Worm (Caenorhabditis elegans) whole organism, L4 larva: ENCODE measurements around the gene usp-46.

Experiments
- D1046.2 ChIP-seq: fragments of 200-800 bp; sonication (Bioruptor generic); IDR thresholded peaks from 2 replicates; pipeline ENCODE4 v1.3.6; 2022; ENCODE audit warnings: missing genetic modification characterization, missing compliant biosample characterization
- F10B5.3 ChIP-seq: sonication (generic microtip); optimal IDR thresholded peaks from 2 replicates; lab custom pipeline; 2016; ENCODE audit warnings: mild to moderate bottlenecking, missing genetic modification characterization, missing compliant biosample characterization
- F26F4.8 ChIP-seq: fragments of 200-800 bp; sonication (Bioruptor generic); conservative IDR thresholded peaks from 2 replicates; pipeline ENCODE4 v1.3.6; 2022; ENCODE audit warnings: missing genetic modification characterization, missing compliant biosample characterization
- R02D3.7 ChIP-seq: fragments of 150-350 bp; sonication (generic microtip); optimal IDR thresholded peaks from 3 replicates; lab custom pipeline; 2014; ENCODE audit warnings: missing biosample characterization, missing genetic modification characterization
- Y105C5A.15 ChIP-seq: fragments of 200-800 bp; sonication (Bioruptor generic); IDR thresholded peaks from 2 replicates; pipeline ENCODE4 v1.3.6; 2022; ENCODE audit warnings: missing genetic modification characterization, missing compliant biosample characterization
- Y5F2A.4 ChIP-seq: fragments of 200-800 bp; sonication (Bioruptor generic); optimal IDR thresholded peaks from 2 replicates; lab custom pipeline; 2018; ENCODE audit warnings: mild to moderate bottlenecking, missing genetic modification characterization, missing compliant biosample characterization
- Y75B8A.6 ChIP-seq: fragments of 200-800 bp; sonication (Bioruptor generic); IDR thresholded peaks from 2 replicates; pipeline ENCODE4 v1.3.6; 2022; ENCODE audit warnings: missing genetic modification reagents, missing genetic modification characterization, missing compliant biosample characterization
- aha-1 ChIP-seq: fragments of 150-350 bp; peaks from one replicate; lab custom pipeline; 2014; ENCODE audit warnings: missing biosample characterization, missing genetic modification characterization
- ama-1 ChIP-seq: fragments of 150-350 bp; optimal IDR thresholded peaks from 2 replicates; lab custom pipeline; 2014; ENCODE audit warnings: inconsistent platforms, mixed read lengths
- ceh-20 ChIP-seq: fragments of 200-800 bp; sonication (Bioruptor generic); IDR thresholded peaks from 2 replicates; pipeline ENCODE4 v1.3.6; 2022; ENCODE audit warnings: missing genetic modification reagents, missing genetic modification characterization, missing compliant biosample characterization
- ceh-28 ChIP-seq: fragments of 150-350 bp; optimal IDR thresholded peaks from 2 replicates; lab custom pipeline; 2014; ENCODE audit warnings: missing biosample characterization, missing genetic modification reagents, missing genetic modification characterization
- ceh-32 ChIP-seq: sonication (generic microtip); optimal IDR thresholded peaks from 2 replicates; lab custom pipeline; 2016; ENCODE audit warnings: mild to moderate bottlenecking, missing genetic modification characterization, missing compliant biosample characterization; ENCODE audit not compliant: poor library complexity
- daf-16 ChIP-seq, 3 experiments: sonication (generic microtip); optimal IDR thresholded peaks; 2 replicates each; lab custom pipeline; 2016 to 2017; ENCODE audit warnings: missing genetic modification characterization in 3 of 3, missing genetic modification reagents in 3 of 3, mild to moderate bottlenecking in 2 of 3, missing compliant biosample characterization in 2 of 3, missing biosample characterization in 1 of 3, moderate library complexity in 1 of 3
- daf-19 ChIP-seq: fragments of 200-800 bp; sonication (Bioruptor generic); conservative IDR thresholded peaks from 2 replicates; pipeline ENCODE4 v1.3.6; 2022; ENCODE audit warnings: missing genetic modification characterization, missing compliant biosample characterization
- daf-8 ChIP-seq: fragments of 200-800 bp; sonication (Bioruptor generic); IDR thresholded peaks from 2 replicates; pipeline ENCODE4 v1.3.6; 2022; ENCODE audit warnings: missing genetic modification characterization, missing compliant biosample characterization
- dpl-1 ChIP-seq: fragments of 150-350 bp; optimal IDR thresholded peaks from 2 replicates; lab custom pipeline; 2014; ENCODE audit warnings: missing biosample characterization, missing genetic modification reagents, missing genetic modification characterization
- fkh-10 ChIP-seq: fragments of 150-350 bp; optimal IDR thresholded peaks from 2 replicates; lab custom pipeline; 2014; ENCODE audit warnings: missing biosample characterization, missing genetic modification reagents, missing genetic modification characterization
- hmg-1.1 ChIP-seq: fragments of 200-800 bp; sonication (Bioruptor generic); IDR thresholded peaks from 2 replicates; pipeline ENCODE4 v1.3.6; 2022; ENCODE audit warnings: missing genetic modification reagents, missing genetic modification characterization, missing compliant biosample characterization
- jun-1 ChIP-seq: fragments of 150-350 bp; optimal IDR thresholded peaks from 2 replicates; lab custom pipeline; 2014; ENCODE audit warnings: missing biosample characterization, missing genetic modification reagents, missing genetic modification characterization
- lim-7 ChIP-seq: fragments of 200-800 bp; sonication (Bioruptor generic); IDR thresholded peaks from 2 replicates; pipeline ENCODE4 v1.3.6; 2022; ENCODE audit warnings: missing genetic modification characterization, missing compliant biosample characterization
- lin-38 ChIP-seq: fragments of 200-800 bp; sonication (Bioruptor generic); IDR thresholded peaks from 2 replicates; pipeline ENCODE4 v1.3.6; 2022; ENCODE audit warnings: missing genetic modification reagents, missing genetic modification characterization, missing compliant biosample characterization
- lsy-2 ChIP-seq, 2 experiments: fragments of 150-350 bp in 1 of 2; sonication (generic microtip) in 1 of 2; optimal IDR thresholded peaks; 2 replicates each; lab custom pipeline; 2014 to 2017; ENCODE audit warnings: missing biosample characterization in 2 of 2, missing genetic modification characterization in 2 of 2
- madf-5 ChIP-seq, 2 experiments: fragments of 200-800 bp; sonication (Bioruptor generic); IDR thresholded peaks; 2 replicates each; pipeline ENCODE4 v1.3.6; 2022; ENCODE audit warnings: missing compliant biosample characterization in 2 of 2, missing genetic modification characterization in 2 of 2
- mdl-1 ChIP-seq, 2 experiments: fragments of 150-350 bp in 1 of 2; sonication (generic microtip) in 1 of 2; optimal IDR thresholded peaks; 2 replicates each; lab custom pipeline; 2014 to 2017; ENCODE audit warnings: missing biosample characterization in 2 of 2, missing genetic modification characterization in 2 of 2
- mes-2 ChIP-seq: sonication (generic microtip); optimal IDR thresholded peaks from 2 replicates; lab custom pipeline; 2016; ENCODE audit warnings: missing genotype, mild to moderate bottlenecking, missing genetic modification characterization, missing compliant biosample characterization; ENCODE audit not compliant: poor library complexity, severe bottlenecking
- mxl-3 ChIP-seq: fragments of 200-800 bp; sonication (Bioruptor generic); optimal IDR thresholded peaks from 2 replicates; lab custom pipeline; 2018; ENCODE audit warnings: mild to moderate bottlenecking, missing genetic modification characterization, missing compliant biosample characterization
- nhr-111 ChIP-seq: fragments of 200-800 bp; sonication (Bioruptor generic); optimal IDR thresholded peaks from 2 replicates; lab custom pipeline; 2018; ENCODE audit warnings: mild to moderate bottlenecking, missing genetic modification characterization, missing compliant biosample characterization
- nhr-237 ChIP-seq: sonication (generic microtip); optimal IDR thresholded peaks from 2 replicates; lab custom pipeline; 2017; ENCODE audit warnings: missing biosample characterization, missing genetic modification characterization
- nhr-28 ChIP-seq: fragments of 150-350 bp; optimal IDR thresholded peaks from 2 replicates; lab custom pipeline; 2014; ENCODE audit warnings: missing biosample characterization, missing genetic modification characterization
- nhr-42 ChIP-seq: fragments of 200-800 bp; sonication (Bioruptor generic); IDR thresholded peaks from 2 replicates; pipeline ENCODE4 v1.3.6; 2022; ENCODE audit warnings: missing genetic modification characterization, missing compliant biosample characterization
- nhr-77 ChIP-seq: fragments of 150-350 bp; optimal IDR thresholded peaks from 2 replicates; lab custom pipeline; 2014; ENCODE audit warnings: missing biosample characterization, missing genetic modification characterization
- snpc-4 ChIP-seq: fragments of 150-350 bp; optimal IDR thresholded peaks from 2 replicates; lab custom pipeline; 2014; ENCODE audit warnings: missing biosample characterization, missing genetic modification characterization
- spr-1 ChIP-seq: sonication (generic microtip); optimal IDR thresholded peaks from 2 replicates; lab custom pipeline; 2016; ENCODE audit warnings: mild to moderate bottlenecking, missing genetic modification characterization, missing compliant biosample characterization
- spr-3 ChIP-seq: fragments of 200-800 bp; sonication (Bioruptor generic); optimal IDR thresholded peaks from 2 replicates; lab custom pipeline; 2018; ENCODE audit warnings: mild to moderate bottlenecking, missing genetic modification characterization, missing compliant biosample characterization
- unc-130 ChIP-seq: sonication (generic microtip); optimal IDR thresholded peaks from 2 replicates; lab custom pipeline; 2016; ENCODE audit warnings: missing genetic modification reagents, missing genetic modification characterization, missing compliant biosample characterization
- unc-62 ChIP-seq, 3 experiments: fragments of 150-350 bp in 1 of 3; sonication (generic microtip); optimal IDR thresholded peaks in 2 of 3; peaks in 1 of 3; 1 replicate in 1 of 3; 2 replicates in 2 of 3; lab custom pipeline; 2014 to 2017; ENCODE audit warnings: missing biosample characterization in 3 of 3, missing genetic modification characterization in 3 of 3, missing genetic modification reagents in 3 of 3, missing genotype in 1 of 3
- vab-7 ChIP-seq: fragments of 200-800 bp; sonication (Bioruptor generic); IDR thresholded peaks from 2 replicates; pipeline ENCODE4 v1.3.6; 2022; ENCODE audit warnings: missing genetic modification reagents, missing genetic modification characterization, missing compliant biosample characterization

usp-46 gene

DNA sequence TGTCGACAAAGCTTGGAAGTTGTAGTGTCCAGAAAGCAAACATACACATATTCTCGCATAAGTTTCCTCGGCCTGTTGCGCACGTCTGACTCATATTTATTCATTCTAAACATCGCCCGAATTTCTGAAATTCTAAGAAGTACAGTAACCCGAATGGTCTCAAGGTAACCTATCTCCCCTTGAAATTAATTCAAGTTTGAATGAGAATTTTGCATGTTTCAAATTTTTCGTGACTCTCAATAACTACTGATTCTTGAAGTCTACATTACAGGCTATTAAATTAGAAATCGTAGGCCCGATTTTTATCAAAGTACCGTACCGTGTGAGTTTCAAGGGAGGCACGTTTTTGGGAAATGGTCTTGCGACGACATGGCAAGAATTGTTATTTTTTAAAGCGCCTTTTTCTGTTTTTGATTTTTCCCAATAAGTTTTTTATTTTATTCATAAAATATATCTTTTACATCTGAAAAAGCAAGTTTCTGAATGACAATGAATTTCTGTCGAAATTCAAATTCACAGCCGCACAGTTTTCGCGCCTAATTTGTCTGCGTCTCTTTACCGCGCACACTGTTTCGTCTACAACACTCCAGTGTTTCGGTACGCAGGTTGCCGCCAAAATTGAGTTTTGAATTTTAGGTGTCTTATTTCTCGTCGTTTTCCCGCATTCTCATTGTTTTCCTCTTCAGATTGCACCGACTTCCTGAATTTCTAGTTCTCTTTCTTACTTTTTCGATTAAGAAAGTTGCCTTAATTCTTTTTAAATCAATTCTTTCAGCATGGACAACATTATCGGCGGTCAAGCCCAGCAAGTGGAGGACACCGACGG, 17.4 kb downstream of the usp-46 start, which contains the start of the genes R10E11.9 and mcm-6:
Gene R10E11.9, minus strand, starts transcription at position 51 of the 826 bp plus-strand sequence.
Gene mcm-6, plus strand, starts transcription at position 776 of the 826 bp plus-strand sequence.
- TF ChIP-seq dpl-1 (peak; percentile 79), spr-3 (no peak), vab-7 (GFP tag; lab: Robert Waterston, UW) (no peak), madf-5 (GFP tag; IDR thresholded peaks at IDR 0.05; lab: Robert Waterston, UW) (no peak), nhr-42 (GFP tag; lab: Robert Waterston, UW) (no peak), mdl-1 (tag; optimal IDR thresholded peaks at IDR 0.05; lab: Kevin White, UChicago) (no peak), nhr-28 (peak; percentile 70), daf-16 (GFP tag; optimal IDR thresholded peaks at IDR 0.05; lab: Kevin White, UChicago) (no peak), daf-16 (tag; optimal IDR thresholded peaks at IDR 0.05; lab: Kevin White, UChicago) (peak; percentile 23), unc-62 (GFP tag; optimal IDR thresholded peaks at IDR 0.05 in 1 of 2; lab: Kevin White, UChicago) (peak in 1 of 2 experiments; percentile 11), unc-62 (tag; optimal IDR thresholded peaks at IDR 0.05; lab: Kevin White, UChicago) (no peak), Y105C5A.15 (GFP tag; lab: Robert Waterston, UW) (no peak), unc-130 (GFP tag; lab: Kevin White, UChicago) (peak; percentile 62)

DNA sequence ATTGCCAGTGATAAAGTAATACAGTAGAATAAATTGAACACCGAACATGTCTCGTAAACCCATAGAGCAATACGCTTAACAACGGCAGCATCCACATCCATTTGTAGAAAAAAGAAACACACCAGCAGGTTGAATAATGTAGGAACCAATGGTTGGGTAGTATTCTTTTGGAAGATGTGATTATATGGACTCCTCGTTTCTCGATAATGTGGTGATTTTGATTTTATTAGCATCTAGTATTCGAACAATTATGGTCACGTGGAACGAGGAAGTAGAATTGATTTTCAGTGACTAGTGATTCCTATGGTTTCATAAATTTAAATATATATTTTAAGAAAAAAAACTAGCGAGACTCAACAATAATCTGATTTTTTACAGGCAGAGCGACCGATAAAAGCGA, 20.0 kb downstream of the usp-46 start, which contains the start of gene srxa-10:
Gene srxa-10, minus strand, starts transcription at position 101 of the 400 bp plus-strand sequence.
- TF ChIP-seq R02D3.7: no peak
- no peak for TF ChIP-seq daf-8 (GFP tag; lab: Robert Waterston, UW)
- no peak for TF ChIP-seq Y5F2A.4 (GFP tag; lab: Kevin White, UChicago)
- TF ChIP-seq D1046.2 (GFP tag; lab: Robert Waterston, UW): no peak
- no peak for TF ChIP-seq daf-19 (GFP tag; lab: Robert Waterston, UW)
- TF ChIP-seq mxl-3 (GFP tag; lab: Kevin White, UChicago): no peak
- TF ChIP-seq snpc-4 (tag; lab: Kevin White, UChicago): no peak
- no peak for TF ChIP-seq nhr-77 (tag; lab: Kevin White, UChicago)
- TF ChIP-seq F10B5.3 (tag; lab: Kevin White, UChicago): no peak
- TF ChIP-seq, all 104 proteins: peak for 0

DNA sequence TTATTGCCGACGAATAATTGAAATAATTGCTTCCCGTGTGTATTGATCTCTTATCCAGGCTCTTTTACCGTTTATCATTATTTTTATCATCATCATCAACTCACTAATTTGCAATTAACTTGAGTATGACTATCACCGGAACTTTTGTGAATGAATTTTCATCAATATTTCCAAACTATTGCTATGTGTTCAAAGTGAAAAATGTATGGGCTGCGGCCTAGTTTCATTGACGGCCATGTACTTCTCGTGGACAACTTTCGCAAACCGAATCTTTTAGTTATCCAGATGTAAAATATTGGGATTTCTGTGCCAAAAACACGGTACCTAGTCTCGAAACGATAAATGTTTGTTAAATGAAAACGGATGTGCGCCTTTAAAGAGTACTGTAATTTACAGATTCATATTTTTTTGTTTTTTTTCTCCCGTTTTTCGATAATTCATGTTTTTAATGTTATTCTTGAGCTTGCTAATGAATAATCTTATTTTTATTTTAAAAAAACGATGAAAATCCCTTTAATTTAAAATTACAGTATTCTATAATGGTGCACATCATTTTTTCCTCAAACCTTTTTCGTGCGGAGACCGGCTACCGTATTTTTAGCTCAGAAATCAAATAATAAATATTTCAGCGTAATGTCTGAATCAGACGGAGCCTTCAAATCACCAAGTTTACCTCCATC, 22.2 kb downstream of the usp-46 start, which contains the start of gene ZK632.2:
Gene ZK632.2, plus strand, starts transcription at position 630 of the 680 bp plus-strand sequence.
- TF ChIP-seq lsy-2 (tag; optimal IDR thresholded peaks at IDR 0.05; lab: Kevin White, UChicago): peak in 1 of 2 experiments; percentile 56
- TF ChIP-seq mes-2 (tag; lab: Kevin White, UChicago): peak; percentile 89
- TF ChIP-seq aha-1 (tag; lab: Kevin White, UChicago): peak; percentile 68
- TF ChIP-seq daf-16 (GFP tag; optimal IDR thresholded peaks at IDR 0.05; lab: Kevin White, UChicago): no peak
- TF ChIP-seq daf-16 (tag; optimal IDR thresholded peaks at IDR 0.05; lab: Kevin White, UChicago): peak; percentile 10
- TF ChIP-seq jun-1 (tag; lab: Kevin White, UChicago): no peak
- peak; percentile 26 for TF ChIP-seq lin-38 (GFP tag; lab: Robert Waterston, UW)
- TF ChIP-seq hmg-1.1: 0 out of 2 replicates have a peak, but pooled peaks have one; percentile 8
- no peak for TF ChIP-seq ceh-20
- TF ChIP-seq, all 104 proteins: peak for 6

DNA sequence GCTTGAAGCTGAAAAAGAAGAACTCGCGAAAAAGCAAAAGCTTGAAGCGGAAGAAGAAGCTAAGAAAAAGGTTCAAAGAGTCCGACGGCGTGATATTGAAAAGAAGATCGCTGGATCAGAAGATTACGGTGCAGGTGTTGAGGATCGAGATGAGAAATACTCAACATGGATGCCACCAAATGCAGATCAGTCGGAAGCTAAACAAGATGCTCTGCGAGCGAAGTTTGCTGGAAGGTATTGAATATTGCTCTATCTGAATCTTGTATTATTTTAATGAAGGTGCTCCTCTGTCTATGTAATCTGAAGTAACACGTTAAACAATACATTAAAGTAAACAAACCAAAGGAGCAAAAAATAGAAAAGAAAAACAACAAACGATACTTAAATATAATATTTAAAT, 25.6 kb downstream of the usp-46 start:
- TF ChIP-seq ceh-32 (tag; lab: Kevin White, UChicago) (no peak), F26F4.8 (GFP tag; lab: Robert Waterston, UW) (no peak), F10B5.3 (tag; lab: Kevin White, UChicago) (no peak), nhr-111 (GFP tag; lab: Kevin White, UChicago) (no peak), nhr-237 (tag; lab: Kevin White, UChicago) (no peak), mes-2 (tag; lab: Kevin White, UChicago) (no peak), Y75B8A.6 (no peak), lim-7 (GFP tag; lab: Robert Waterston, UW) (no peak), ceh-28 (no peak), spr-1 (tag; lab: Kevin White, UChicago) (no peak), Y5F2A.4 (GFP tag; lab: Kevin White, UChicago) (no peak), fkh-10 (GFP tag; lab: Kevin White, UChicago) (no peak), ama-1 (lab: Kevin White, UChicago) (no peak)
